Fruit fly (Drosophila melanogaster) Kc167 (cell line): ENCODE measurements around the gene CG3987.

Experiments
- Myc ChIP-seq: fragments of >200 bp; optimal IDR thresholded peaks from 2 replicates; lab custom pipeline; 2017; ENCODE audit warnings: missing external identifiers
- Sin3A ChIP-seq: fragments of >200 bp; optimal IDR thresholded peaks from 2 replicates; lab custom pipeline; 2018; ENCODE audit warnings: missing external identifiers
- h ChIP-seq: fragments of >200 bp; optimal IDR thresholded peaks from 3 replicates; lab custom pipeline; 2018; ENCODE audit warnings: missing external identifiers
- insv ChIP-seq: fragments of >200 bp; optimal IDR thresholded peaks from 3 replicates; lab custom pipeline; 2018; ENCODE audit warnings: missing external identifiers
- psq ChIP-seq: fragments of >200 bp; optimal IDR thresholded peaks from 2 replicates; lab custom pipeline; 2017; ENCODE audit warnings: missing external identifiers
- ttk ChIP-seq: sonication (Bioruptor generic); optimal IDR thresholded peaks from 2 replicates; lab custom pipeline; 2017; ENCODE audit warnings: missing external identifiers

CG3987 gene

dm6 chr3R:15138251-15138650, 1.5 kb upstream of the CG3987 start:
- no peak for TF ChIP-seq Sin3A (lab: Kevin White, UChicago)
- no peak for TF ChIP-seq ttk (lab: Kevin White, UChicago)
- no peak for TF ChIP-seq h
- TF ChIP-seq Myc, result no peak
- no peak for TF ChIP-seq insv (lab: Kevin White, UChicago)
- no peak for TF ChIP-seq psq

- TF ChIP-seq insv (lab: Kevin White, UChicago) (no peak), h (no peak), Myc (no peak), Sin3A (lab: Kevin White, UChicago) (no peak)
Measured at dm6 chr3R:15139010-15139815, 545 bp upstream of the CG3987 start.

dm6 chr3R:15145491-15145890, 5.7 kb downstream of the CG3987 start:
- TF ChIP-seq Myc (no peak), insv (lab: Kevin White, UChicago) (no peak), Sin3A (lab: Kevin White, UChicago) (no peak), h (no peak), ttk (lab: Kevin White, UChicago) (no peak), psq (no peak)

DNA sequence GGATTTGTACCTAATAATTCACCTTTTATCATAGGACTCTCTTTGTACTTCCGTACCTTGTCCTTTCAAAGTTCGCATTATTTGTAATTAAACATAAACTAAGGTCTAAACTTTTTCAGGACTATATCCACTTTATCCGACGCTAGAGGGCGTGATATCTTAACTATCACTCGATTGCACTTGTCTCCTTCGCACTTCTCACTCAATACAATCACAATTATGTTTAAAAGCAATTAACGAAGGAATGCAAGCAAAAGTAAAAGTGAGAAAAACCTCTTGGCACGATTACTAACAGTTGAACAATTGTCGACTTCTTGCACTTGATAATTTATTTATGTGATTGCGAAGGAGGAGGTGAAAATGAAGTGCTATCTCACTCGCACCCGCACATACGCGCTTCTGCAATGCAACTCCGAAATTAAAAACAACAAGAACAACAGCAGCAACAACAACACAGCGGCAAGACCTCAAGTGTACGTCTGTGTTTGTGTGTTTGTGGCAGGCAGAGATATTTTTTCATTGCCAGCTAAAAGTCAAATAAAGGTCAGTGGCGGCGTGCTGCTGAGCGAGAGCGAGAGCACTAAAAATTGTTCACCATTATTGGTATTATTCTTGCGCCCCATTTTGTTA, 6.8 kb downstream of the CG3987 start:
- no peak for TF ChIP-seq psq
- no peak for TF ChIP-seq h
- TF ChIP-seq insv (lab: Kevin White, UChicago), result no peak
- no peak for TF ChIP-seq ttk (lab: Kevin White, UChicago)
- TF ChIP-seq Myc, result no peak
- no peak for TF ChIP-seq Sin3A (lab: Kevin White, UChicago)

DNA sequence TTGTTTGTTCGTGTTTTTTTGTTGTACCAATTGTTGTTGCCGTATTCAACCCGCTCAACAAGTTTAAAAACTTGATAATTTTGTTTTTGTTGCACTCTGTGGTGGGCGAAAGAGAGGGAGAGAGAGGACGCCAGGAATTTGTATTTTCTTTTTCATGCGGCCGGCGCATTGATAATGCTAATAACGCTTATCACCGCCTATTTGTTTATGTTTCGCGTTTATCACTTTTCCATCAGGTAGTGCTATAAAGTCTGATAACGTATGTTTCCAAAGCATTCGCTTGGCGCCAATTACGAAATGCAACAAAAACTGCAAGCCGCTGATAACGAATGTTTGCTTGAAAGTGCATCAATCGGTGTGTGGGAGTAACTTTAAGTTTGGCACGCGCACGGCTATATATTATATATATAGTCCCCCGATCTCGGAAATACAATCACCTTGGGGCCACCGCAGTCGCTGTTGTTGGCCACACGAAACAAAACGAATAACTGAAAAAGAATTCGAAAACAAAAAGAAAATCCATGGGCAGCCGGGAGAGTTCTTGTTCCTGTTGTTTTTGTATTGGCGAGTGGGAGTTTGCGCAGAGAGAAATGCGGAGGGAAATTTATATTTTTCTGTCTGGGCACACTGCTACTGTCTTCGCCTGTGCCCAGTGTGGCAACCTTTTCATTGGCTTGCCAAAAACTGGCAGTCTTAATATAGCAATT, 7.4 kb downstream of the CG3987 start, which contains the start of gene Glys:
Gene Glys (minus strand): TSS at position 494 of the 707 bp plus-strand sequence.
- TF ChIP-seq psq (no peak), Myc (no peak)

- no peak for TF ChIP-seq insv (lab: Kevin White, UChicago)
Measured at dm6 chr3R:15147872-15148444, 8.2 kb downstream of the CG3987 start.

DNA sequence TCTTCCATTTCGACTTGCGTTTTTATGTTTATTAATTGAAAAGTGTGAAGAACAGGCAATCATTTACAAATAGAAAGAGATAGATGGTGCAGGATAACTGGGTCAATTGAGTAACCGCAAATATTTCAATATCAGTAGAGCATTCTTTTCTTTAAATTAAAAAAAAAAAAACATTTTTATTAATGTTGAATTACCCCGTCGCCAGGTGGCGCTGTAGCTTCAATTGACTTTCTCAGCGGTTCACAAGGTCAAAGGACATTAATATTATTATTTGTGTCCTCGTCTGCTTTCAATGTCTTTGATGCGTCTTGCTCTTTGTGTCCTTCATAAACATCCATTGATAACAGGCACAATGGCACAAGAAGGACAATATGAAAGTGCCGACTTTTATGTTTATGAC, 8.8 kb downstream of the CG3987 start:
- TF ChIP-seq ttk (lab: Kevin White, UChicago), result no peak
- TF ChIP-seq h, result no peak
- no peak for TF ChIP-seq insv (lab: Kevin White, UChicago)
- no peak for TF ChIP-seq Myc
- no peak for TF ChIP-seq psq
- TF ChIP-seq Sin3A (lab: Kevin White, UChicago), result no peak

DNA sequence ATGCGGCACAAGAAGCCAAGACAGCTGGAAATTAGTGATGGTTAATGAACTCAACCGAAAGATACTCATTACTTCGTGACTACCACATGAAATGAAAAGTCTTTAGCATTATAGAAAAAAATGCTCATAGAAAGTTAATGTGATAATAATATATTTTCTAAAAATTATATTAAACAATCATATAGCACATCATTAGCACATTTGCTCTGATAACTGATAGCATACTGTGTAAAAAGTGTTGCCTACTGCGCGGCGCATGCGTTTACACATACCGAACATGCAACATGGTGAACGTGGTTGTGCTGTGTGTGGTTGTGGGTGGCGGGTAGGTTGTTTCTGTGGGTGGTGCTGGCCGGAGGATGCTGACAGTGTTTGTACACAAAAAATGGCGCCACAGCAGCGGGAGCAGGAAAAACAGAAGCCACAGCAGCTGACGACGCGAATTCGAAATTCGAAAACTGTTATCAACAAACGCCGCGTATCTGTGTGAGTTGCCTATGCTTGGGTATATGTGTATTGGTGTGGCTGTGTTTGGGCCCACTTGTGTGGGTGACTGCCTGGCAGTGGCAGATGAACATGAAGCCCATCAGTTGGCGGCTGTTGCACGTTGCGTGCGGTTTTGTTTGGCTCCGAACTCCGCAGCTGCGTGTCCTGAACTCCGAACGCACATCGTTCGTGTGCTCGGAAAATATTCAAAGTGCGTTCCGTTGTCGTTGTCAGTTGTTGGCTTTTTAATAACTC, 10.2 kb downstream of the CG3987 start, which contains the start of gene Gyc88E:
Gene Gyc88E (plus strand): TSS at position 604 of the 741 bp plus-strand sequence.
- no peak for TF ChIP-seq Sin3A (lab: Kevin White, UChicago)
- no peak for TF ChIP-seq h
- no peak for TF ChIP-seq psq
- no peak for TF ChIP-seq Myc
- no peak for TF ChIP-seq ttk (lab: Kevin White, UChicago)

DNA sequence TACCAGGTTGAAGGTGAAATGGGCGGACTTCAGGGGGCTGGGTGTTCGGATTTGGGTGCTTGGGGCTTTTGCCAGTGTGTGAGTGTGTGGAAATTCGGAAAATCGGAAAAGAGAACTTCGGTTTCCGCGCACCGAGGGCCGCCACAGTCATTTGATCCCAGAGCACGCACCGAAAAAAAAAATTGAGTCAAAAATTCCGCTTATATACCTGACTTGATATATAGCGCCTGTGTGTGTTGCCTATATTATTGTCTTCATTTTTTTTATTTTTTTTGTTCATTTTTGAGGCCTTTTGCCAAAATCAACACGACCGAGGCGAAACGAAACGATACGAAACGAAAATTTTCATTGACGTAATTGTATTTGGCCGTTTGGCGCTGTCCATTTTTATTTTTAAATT, 37.5 kb downstream of the CG3987 start:
- TF ChIP-seq insv (lab: Kevin White, UChicago) (no peak), psq (no peak), Sin3A (lab: Kevin White, UChicago) (no peak), h (no peak)

- no peak for TF ChIP-seq Sin3A (lab: Kevin White, UChicago)
- TF ChIP-seq insv (lab: Kevin White, UChicago), result no peak
- TF ChIP-seq h, result no peak
- no peak for TF ChIP-seq ttk (lab: Kevin White, UChicago)
- no peak for TF ChIP-seq Myc
- TF ChIP-seq psq, result no peak
Measured at dm6 chr3R:15181467-15181866, 41.7 kb downstream of the CG3987 start, which contains the start of gene Mf. Mf (minus strand) TSS chr3R:15181510.
